Fruit fly (Drosophila melanogaster) whole organism, wandering third instar larva: ENCODE data around the gene PIG-T.
A peak's percentile ranks its signal among the peaks of the same experiment; 100 is the strongest.

ENCODE experiments used
- CrebA ChIP-seq: fragments of 200-800 bp; sonication (Bioruptor generic); optimal IDR thresholded peaks from 2 replicates; lab custom pipeline; 2016; ENCODE audit warnings: missing biosample characterization, mild to moderate bottlenecking, missing genetic modification characterization, borderline replicate concordance
- Dfd ChIP-seq: fragments of >200 bp; optimal IDR thresholded peaks from 2 replicates; lab custom pipeline; 2017; ENCODE audit warnings: missing biosample characterization, missing genetic modification characterization
- Hr83 ChIP-seq: fragments of 200-300 bp; sonication (Bioruptor generic); optimal IDR thresholded peaks from 2 replicates; lab custom pipeline; 2016; ENCODE audit warnings: missing biosample characterization, mild to moderate bottlenecking, missing genetic modification characterization, moderate library complexity; ENCODE audit not compliant: poor library complexity, severe bottlenecking
- Jra ChIP-seq: sonication (Bioruptor generic); optimal IDR thresholded peaks from 2 replicates; lab custom pipeline; 2016; ENCODE audit warnings: missing biosample characterization, missing genetic modification characterization
- dsf ChIP-seq: sonication (Bioruptor generic); optimal IDR thresholded peaks from 2 replicates; lab custom pipeline; 2016; ENCODE audit warnings: missing biosample characterization, missing genetic modification characterization, borderline replicate concordance

DNA sequence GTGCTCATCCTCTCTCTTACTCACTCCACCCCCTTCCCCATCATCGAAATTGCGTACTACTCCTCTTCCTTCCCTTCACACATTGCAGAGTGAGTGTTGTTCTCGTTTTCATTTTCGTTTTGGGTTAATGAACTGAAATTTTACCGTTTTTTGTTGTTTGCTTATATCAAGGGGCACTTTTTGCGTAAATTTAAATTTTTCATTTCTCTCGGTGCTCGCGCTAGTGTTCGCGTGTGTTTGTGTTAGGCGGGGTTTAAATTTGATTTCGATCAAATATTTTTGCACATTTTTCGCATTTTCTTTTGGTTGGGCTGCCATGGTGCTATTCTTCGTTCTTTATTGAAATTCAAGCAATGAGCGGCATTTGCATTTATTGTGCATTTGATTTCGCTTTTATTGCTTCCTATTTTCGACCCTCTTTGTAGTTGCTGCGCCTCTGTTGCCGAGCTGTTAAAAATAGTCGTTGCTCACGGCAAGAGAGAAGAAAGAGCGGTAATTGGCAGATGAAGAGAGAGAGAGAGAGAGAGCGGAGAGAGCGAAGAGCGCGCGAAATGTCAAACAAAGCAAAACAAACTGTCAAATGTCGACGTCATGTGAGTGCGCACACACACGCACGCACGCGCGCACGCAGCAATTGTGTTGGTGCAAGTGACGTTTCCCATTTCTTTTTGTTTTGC lies 13.8 kb upstream of the PIG-T start:
- TF ChIP-seq Hr83 (peak; percentile 44), Dfd (GFP tag; lab: Kevin White, UChicago) (peak; percentile 99), CrebA (GFP tag; lab: Kevin White, UChicago) (no peak), dsf (GFP tag; lab: Kevin White, UChicago) (no peak), Jra (GFP tag; lab: Kevin White, UChicago) (peak; percentile 60)
